Fruit fly (Drosophila melanogaster): ENCODE results near the gene Pgant7.

Gene Pgant7

DNA sequence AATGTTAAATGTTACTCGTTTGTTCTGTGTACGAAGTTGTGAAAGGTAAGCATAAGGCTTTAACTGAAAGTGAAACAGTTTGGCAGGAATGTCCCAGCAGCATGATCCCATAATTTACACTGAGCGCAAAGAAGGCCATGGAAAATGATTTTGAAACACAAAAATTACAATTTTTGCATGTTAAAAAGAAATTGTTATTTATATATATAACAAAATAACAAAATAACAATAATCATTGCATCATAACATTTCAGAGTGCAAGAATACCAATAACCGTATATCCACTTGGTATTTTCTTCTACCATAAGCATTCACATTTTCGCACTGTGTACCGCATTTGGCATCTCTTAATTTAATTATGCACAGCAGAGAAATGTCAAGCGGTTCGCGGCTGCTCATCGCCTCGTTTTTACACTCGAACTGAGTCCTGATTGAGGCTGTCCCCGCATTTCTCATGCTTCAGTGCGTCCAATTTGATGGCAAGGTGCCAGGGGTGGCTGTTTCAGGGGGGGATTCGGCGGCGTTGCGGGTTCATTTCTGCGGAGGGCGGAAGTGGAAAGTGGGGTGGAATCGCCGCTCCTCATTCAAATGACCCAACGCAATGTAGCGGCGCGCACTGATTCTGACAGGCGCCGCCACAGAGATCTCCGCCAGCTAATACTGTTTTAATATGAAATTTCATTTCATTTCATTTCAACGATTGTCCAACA, 22.8 kb upstream of the Pgant7 start, which contains the start of gene CG6481:
TSS of gene CG6481 (minus strand) at position 51 of the 710 bp plus-strand sequence.
- TF ChIP-seq CG17806 (tag; optimal IDR thresholded peaks at IDR 0.05) (peak; percentile 8), Pif1B (GFP tag; optimal IDR thresholded peaks at IDR 0.05) (no peak)

DNA sequence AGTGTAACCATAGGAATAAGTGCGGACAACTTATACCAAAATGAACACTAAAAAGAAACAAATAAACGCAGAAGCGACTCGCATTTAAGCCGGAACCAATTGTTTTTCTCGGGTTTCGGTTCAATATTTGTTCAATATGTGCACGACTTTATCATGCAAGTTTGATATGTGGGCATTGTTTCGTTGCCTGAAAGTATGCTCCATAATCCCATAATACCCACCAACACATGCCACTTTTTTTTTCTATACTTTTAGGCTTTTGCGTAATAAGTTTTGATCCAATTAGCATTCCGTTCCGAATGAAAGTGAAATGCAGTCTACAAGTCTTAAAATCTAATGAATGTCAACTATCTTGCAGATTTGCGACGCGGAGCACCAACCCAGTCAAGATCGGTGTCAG, 20.6 kb upstream of the Pgant7 start:
- TF ChIP-seq Pif1A (GFP tag; optimal IDR thresholded peaks at IDR 0.05) (no peak), CG34367 (tag; optimal IDR thresholded peaks at IDR 0.05) (no peak), Snoo (tag; optimal IDR thresholded peaks at IDR 0.05) (no peak), Ets98B (GFP tag; IDR thresholded peaks at IDR 0.05) (no peak), rn (GFP tag; IDR thresholded peaks at IDR 0.05) (no peak), CG9948 (tag; optimal IDR thresholded peaks at IDR 0.05) (no peak), CG8301 (tag; optimal IDR thresholded peaks at IDR 0.05) (no peak), CG14655 (GFP tag; optimal IDR thresholded peaks at IDR 0.05) (no peak), CG32121 (GFP tag; IDR thresholded peaks at IDR 0.05) (no peak), CG10348 (GFP tag; IDR thresholded peaks at IDR 0.05) (no peak), CG15710 (tag; optimal IDR thresholded peaks at IDR 0.05) (no peak), CG13204 (GFP tag; optimal IDR thresholded peaks at IDR 0.05) (no peak)

DNA sequence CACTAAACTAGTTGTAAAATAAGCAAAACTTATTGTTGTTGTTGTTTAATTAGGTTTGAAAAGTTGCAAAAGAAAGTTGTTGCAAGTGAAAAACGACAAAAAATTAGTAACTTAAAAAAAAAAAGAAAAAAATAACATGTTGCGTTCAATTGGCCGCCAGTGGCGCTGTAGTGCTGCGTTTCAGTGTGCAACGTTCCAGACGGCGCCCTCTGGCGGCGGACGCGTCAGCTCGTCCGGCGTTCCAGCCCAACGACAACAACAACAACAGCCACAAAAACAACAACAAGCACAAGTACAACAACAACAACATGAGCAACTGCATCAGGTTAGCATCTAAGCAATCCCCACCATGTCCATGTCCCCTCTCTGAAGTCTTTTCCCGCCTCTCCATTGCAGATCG, 17.6 kb upstream of the Pgant7 start:
- TF ChIP-seq CG8159 (tag; optimal IDR thresholded peaks at IDR 0.05): no peak
- TF ChIP-seq CG15710 (tag; optimal IDR thresholded peaks at IDR 0.05): peak; percentile 6
- TF ChIP-seq CG14655 (GFP tag; optimal IDR thresholded peaks at IDR 0.05): peak; percentile 10
- peak; percentile 48 for TF ChIP-seq CG13204 (GFP tag; optimal IDR thresholded peaks at IDR 0.05)
- TF ChIP-seq CG9948 (tag; optimal IDR thresholded peaks at IDR 0.05): no peak
- peak; percentile 64 for TF ChIP-seq Ets98B (GFP tag; IDR thresholded peaks at IDR 0.05)
- TF ChIP-seq CG12605 (GFP tag; IDR thresholded peaks at IDR 0.05): peak; percentile 48; the same call in 1 of the 2 replicates
- TF ChIP-seq CG4496 (GFP tag; IDR thresholded peaks at IDR 0.05): peak; percentile 77
- TF ChIP-seq CG32121 (GFP tag; IDR thresholded peaks at IDR 0.05): peak; percentile 28; the same call in 1 of the 2 replicates

DNA sequence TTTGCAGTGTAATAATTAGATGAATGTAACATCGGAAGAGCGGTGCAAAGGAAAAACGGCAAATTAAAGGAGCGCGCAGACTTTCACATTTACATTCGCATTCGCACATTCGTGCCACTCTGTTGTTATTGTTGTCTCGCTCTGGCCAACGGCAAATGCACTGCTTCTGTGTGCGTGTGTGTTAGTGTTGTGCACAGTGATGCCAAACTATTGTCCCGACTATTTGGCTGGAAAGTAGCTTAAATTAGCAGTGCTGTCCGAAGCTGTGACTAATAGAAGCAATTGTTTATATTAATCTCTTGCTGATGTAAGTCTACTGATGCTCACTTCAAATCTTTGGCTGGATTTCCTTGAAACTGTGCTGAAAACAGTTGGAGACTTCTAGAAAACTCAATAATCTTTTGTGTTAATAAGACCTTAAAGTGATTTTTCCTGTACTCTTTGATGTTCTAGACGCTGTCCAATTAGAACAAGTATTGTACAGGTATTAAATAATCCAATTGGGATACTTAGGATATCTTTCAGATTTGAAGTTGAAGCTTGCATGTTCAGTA, 16.3 kb upstream of the Pgant7 start:
- peak; percentile 68 for TF ChIP-seq CG4496 (GFP tag; IDR thresholded peaks at IDR 0.05)
- no peak for TF ChIP-seq CG8301 (tag; optimal IDR thresholded peaks at IDR 0.05)
- TF ChIP-seq fd96Ca (GFP tag; IDR thresholded peaks at IDR 0.05): 0 out of 3 replicates have a peak, but pooled peaks have one; percentile 42
- no peak for TF ChIP-seq Snoo (tag; optimal IDR thresholded peaks at IDR 0.05)
- no peak for TF ChIP-seq gl (tag; optimal IDR thresholded peaks at IDR 0.05)
- peak; percentile 9 for TF ChIP-seq CG14655 (GFP tag; optimal IDR thresholded peaks at IDR 0.05)
- no peak for TF ChIP-seq CG15710 (tag; optimal IDR thresholded peaks at IDR 0.05)
- TF ChIP-seq CG8159 (tag; optimal IDR thresholded peaks at IDR 0.05): peak; percentile 21
- peak; percentile 15; the same call in 1 of the 2 replicates for TF ChIP-seq CG12605 (GFP tag; IDR thresholded peaks at IDR 0.05)

DNA sequence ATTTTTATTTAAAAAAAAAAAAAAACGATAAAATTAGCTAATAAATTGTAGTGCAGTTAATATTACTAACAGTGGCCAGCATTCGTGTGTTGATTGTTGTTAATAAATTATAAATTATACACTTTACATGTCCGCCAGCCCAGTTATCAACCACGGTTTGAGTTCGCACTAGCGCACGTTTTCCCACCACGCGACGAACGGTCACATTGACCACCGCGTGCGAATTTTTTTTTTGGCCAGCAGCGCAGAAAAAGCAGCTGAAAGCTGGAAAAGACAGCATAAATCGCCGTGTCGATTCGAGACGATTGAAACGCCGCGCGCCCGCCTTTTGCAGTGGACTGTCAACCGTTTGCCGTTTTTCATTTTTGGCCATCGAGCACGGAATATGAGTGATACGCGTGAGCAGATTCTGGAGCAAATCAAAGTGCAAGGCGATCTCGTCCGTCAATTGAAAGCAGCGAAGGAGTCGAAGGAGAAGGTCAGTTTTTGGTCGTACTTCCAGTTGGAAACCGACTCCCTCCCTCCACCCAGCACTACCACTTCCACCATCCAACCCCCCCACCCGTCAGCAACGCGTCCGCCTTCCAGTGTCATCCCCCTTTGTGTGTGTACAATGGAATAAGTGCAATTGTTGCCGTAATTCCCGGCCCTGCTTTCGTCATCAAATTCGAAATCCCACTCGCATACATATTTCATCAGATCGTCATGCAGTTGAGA, 15.6 kb upstream of the Pgant7 start, which contains the start of the genes Bx and HisRS:
TSS of gene Bx (plus strand) at position 224 of the 717 bp plus-strand sequence.
TSS of gene HisRS (plus strand) at position 224 of the 717 bp plus-strand sequence.
- peak; percentile 9; the same call in 2 of the 3 replicates for TF ChIP-seq CG4496 (GFP tag; IDR thresholded peaks at IDR 0.05)
- no peak for TF ChIP-seq gl (tag; optimal IDR thresholded peaks at IDR 0.05)
- no peak for TF ChIP-seq CG8301 (tag; optimal IDR thresholded peaks at IDR 0.05)
- peak; percentile 31 for TF ChIP-seq EcR (GFP tag; optimal IDR thresholded peaks at IDR 0.05)
- no peak for TF ChIP-seq CG9948 (tag; optimal IDR thresholded peaks at IDR 0.05)

DNA sequence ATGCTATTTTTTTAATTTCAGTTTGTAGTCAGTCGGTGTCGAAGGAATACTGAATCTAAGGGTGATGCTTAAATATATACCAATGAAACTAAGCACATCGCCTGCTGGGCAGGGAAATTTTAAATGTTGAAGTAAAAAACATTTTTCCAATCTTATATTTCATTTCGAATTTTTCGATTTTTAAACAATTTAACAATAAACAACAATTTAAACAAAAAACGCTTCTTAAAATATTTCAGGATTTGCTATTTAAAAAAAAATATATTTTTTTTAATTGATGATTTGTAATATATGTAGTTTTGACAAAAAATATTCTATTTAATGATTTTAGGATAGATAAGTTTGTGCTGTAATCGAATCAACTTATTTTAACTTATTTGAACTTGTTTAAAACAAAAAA, 15.0 kb upstream of the Pgant7 start, which contains the start of gene CG6470:
TSS of gene CG6470 (minus strand) at position 101 of the 400 bp plus-strand sequence.
- TF ChIP-seq Snoo (tag; optimal IDR thresholded peaks at IDR 0.05) (no peak), CG34367 (tag; optimal IDR thresholded peaks at IDR 0.05) (no peak), CG10348 (GFP tag; IDR thresholded peaks at IDR 0.05) (no peak), CG32121 (GFP tag; IDR thresholded peaks at IDR 0.05) (no peak), gl (tag; optimal IDR thresholded peaks at IDR 0.05) (no peak), CG13204 (GFP tag; optimal IDR thresholded peaks at IDR 0.05) (no peak), EcR (GFP tag; optimal IDR thresholded peaks at IDR 0.05) (no peak), CG9948 (tag; optimal IDR thresholded peaks at IDR 0.05) (no peak), D1 (tag; optimal IDR thresholded peaks at IDR 0.05) (no peak), rn (GFP tag; IDR thresholded peaks at IDR 0.05) (no peak), CG8159 (tag; optimal IDR thresholded peaks at IDR 0.05) (no peak), CG12605 (GFP tag; IDR thresholded peaks at IDR 0.05) (no peak), CG15710 (tag; optimal IDR thresholded peaks at IDR 0.05) (no peak), fd96Ca (GFP tag; IDR thresholded peaks at IDR 0.05) (no peak), CG17806 (tag; optimal IDR thresholded peaks at IDR 0.05) (no peak), Pif1B (GFP tag; optimal IDR thresholded peaks at IDR 0.05) (no peak), Ets98B (GFP tag; IDR thresholded peaks at IDR 0.05) (no peak), CG4496 (GFP tag; IDR thresholded peaks at IDR 0.05) (no peak), Pif1A (GFP tag; optimal IDR thresholded peaks at IDR 0.05) (no peak), CG8301 (tag; optimal IDR thresholded peaks at IDR 0.05) (no peak)
